Worm (Caenorhabditis elegans): ENCODE measurements around the gene srh-42.

srh-42 gene

DNA sequence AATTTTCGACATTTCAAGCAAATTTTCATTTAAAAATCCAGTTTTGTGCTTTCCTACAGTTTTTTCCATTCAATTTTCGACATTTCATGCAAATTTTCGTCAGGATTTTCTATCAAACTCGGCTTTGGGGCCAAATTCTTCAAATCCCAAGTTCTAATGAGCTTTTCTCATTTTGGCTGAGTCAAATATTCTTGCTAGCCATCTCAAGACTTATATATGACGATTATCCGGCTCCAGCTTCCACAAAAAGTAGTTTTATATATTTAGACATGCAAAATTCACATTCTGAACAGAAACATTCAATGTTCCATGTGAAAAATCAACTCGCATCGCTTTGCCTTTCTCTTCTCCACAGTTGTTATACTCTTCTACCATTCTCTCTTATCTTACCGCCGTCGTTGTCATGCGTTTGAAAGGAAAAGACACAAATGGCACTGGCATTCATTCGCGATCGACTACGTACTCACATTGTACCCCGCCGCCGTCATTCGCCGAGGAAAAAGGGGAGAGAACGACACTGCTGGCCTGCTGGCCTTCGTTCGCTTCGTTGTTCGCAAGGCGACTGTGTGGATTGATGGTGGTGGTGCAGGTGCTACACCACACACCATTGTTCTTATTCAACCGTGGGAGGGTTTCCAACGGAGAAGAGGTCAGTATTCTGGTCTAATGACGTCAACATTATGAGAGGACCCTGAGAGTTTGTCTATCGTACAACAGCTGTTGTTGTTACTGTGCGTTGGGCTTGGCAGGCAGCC is 40.9 kb downstream of the srh-42 start:
- no peak for TF ChIP-seq F13H6.1 (tag; optimal IDR thresholded peaks at IDR 0.05)
- no peak for TF ChIP-seq ceh-18 (tag; optimal IDR thresholded peaks at IDR 0.05)
- TF ChIP-seq unc-86 (tag; optimal IDR thresholded peaks at IDR 0.05): no peak
- no peak for TF ChIP-seq hlh-8 (tag; optimal IDR thresholded peaks at IDR 0.05)
- peak; percentile 36 for TF ChIP-seq ceh-31 (tag; optimal IDR thresholded peaks at IDR 0.05)
- no peak for TF ChIP-seq dmd-4 (tag; optimal IDR thresholded peaks at IDR 0.05; ENCODE audit: borderline replicate concordance)
- TF ChIP-seq hlh-6 (tag; optimal IDR thresholded peaks at IDR 0.05): peak; percentile 63
- peak; percentile 5 for TF ChIP-seq sdc-2 (tag; optimal IDR thresholded peaks at IDR 0.05)
- peak; percentile 91 for TF ChIP-seq madf-2 (tag; optimal IDR thresholded peaks at IDR 0.05)
- TF ChIP-seq ceh-14 (tag; optimal IDR thresholded peaks at IDR 0.05): no peak
- no peak for TF ChIP-seq ceh-48 (tag; optimal IDR thresholded peaks at IDR 0.05)
- TF ChIP-seq che-1 (tag; optimal IDR thresholded peaks at IDR 0.05): no peak
- no peak for TF ChIP-seq pha-4 (tag; optimal IDR thresholded peaks at IDR 0.05)
- TF ChIP-seq npax-4 (tag; optimal IDR thresholded peaks at IDR 0.05): no peak
- no peak for TF ChIP-seq ahr-1 (tag; optimal IDR thresholded peaks at IDR 0.05)
- no peak for TF ChIP-seq pat-9 (tag; optimal IDR thresholded peaks at IDR 0.05)
- TF ChIP-seq ets-4 (tag; optimal IDR thresholded peaks at IDR 0.05): no peak
- TF ChIP-seq hlh-13 (GFP tag; optimal IDR thresholded peaks at IDR 0.05): no peak
- peak; percentile 44 for TF ChIP-seq nfya-1 (tag; optimal IDR thresholded peaks at IDR 0.05)
- TF ChIP-seq ceh-6 (GFP tag; optimal IDR thresholded peaks at IDR 0.05): no peak
- TF ChIP-seq sox-4 (tag; optimal IDR thresholded peaks at IDR 0.05): no peak
- TF ChIP-seq ceh-2 (tag; optimal IDR thresholded peaks at IDR 0.05): peak; percentile 16
- peak; percentile 35 for TF ChIP-seq elt-2 (tag; optimal IDR thresholded peaks at IDR 0.05)
- no peak for TF ChIP-seq unc-3 (GFP tag; conservative IDR thresholded peaks at IDR 0.05)
- no peak for TF ChIP-seq unc-3 (tag; optimal IDR thresholded peaks at IDR 0.05)
- no peak for TF ChIP-seq unc-42 (tag; optimal IDR thresholded peaks at IDR 0.05)
- no peak for TF ChIP-seq K09A11.1 (tag; optimal IDR thresholded peaks at IDR 0.05; ENCODE audit: insufficient read depth)
- TF ChIP-seq sox-2 (GFP tag; IDR thresholded peaks at IDR 0.05): peak; percentile 74
- no peak for TF ChIP-seq fax-1 (tag; optimal IDR thresholded peaks at IDR 0.05)
- no peak for TF ChIP-seq nhr-11 (tag; optimal IDR thresholded peaks at IDR 0.05)
- TF ChIP-seq mec-3 (tag; optimal IDR thresholded peaks at IDR 0.05; ENCODE audit: borderline replicate concordance): no peak
- TF ChIP-seq T23F11.4 (GFP tag; optimal IDR thresholded peaks at IDR 0.05): no peak
- 0 out of 2 replicates have a peak, but pooled peaks have one; percentile 27 for TF ChIP-seq ceh-45 (GFP tag; IDR thresholded peaks at IDR 0.05)
- TF ChIP-seq tbx-2 (tag; optimal IDR thresholded peaks at IDR 0.05): peak; percentile 62
- TF ChIP-seq ref-2 (tag; optimal IDR thresholded peaks at IDR 0.05): peak; percentile 86
- TF ChIP-seq ceh-19 (GFP tag; optimal IDR thresholded peaks at IDR 0.05): peak; percentile 44
- no peak for TF ChIP-seq ttx-3 (tag; optimal IDR thresholded peaks at IDR 0.05)
- no peak for TF ChIP-seq zip-5 (tag; optimal IDR thresholded peaks at IDR 0.05)
- TF ChIP-seq unc-55 (GFP tag; optimal IDR thresholded peaks at IDR 0.05): peak; percentile 6
- no peak for TF ChIP-seq odd-2 (tag; optimal IDR thresholded peaks at IDR 0.05)
- TF ChIP-seq pax-1 (tag; optimal IDR thresholded peaks at IDR 0.05): no peak
- no peak for TF ChIP-seq gmeb-2 (tag; optimal IDR thresholded peaks at IDR 0.05)
- peak; percentile 10 for TF ChIP-seq rnt-1 (tag; optimal IDR thresholded peaks at IDR 0.05)
- no peak for TF ChIP-seq ztf-16 (tag; optimal IDR thresholded peaks at IDR 0.05)
- no peak for TF ChIP-seq K02D7.2 (tag; optimal IDR thresholded peaks at IDR 0.05)
- TF ChIP-seq eyg-1 (tag; optimal IDR thresholded peaks at IDR 0.05): no peak
- TF ChIP-seq ama-1 (optimal IDR thresholded peaks at IDR 0.05): no peak
- TF ChIP-seq ceh-30 (tag; optimal IDR thresholded peaks at IDR 0.05): no peak
- TF ChIP-seq hlh-30 (tag; optimal IDR thresholded peaks at IDR 0.05; ENCODE audit: insufficient read depth): peak; percentile 46
- no peak for TF ChIP-seq Y22D7AL.16 (tag; optimal IDR thresholded peaks at IDR 0.05)
- peak; percentile 2 for TF ChIP-seq ceh-34 (tag; optimal IDR thresholded peaks at IDR 0.05)
- TF ChIP-seq C38D4.7 (GFP tag; optimal IDR thresholded peaks at IDR 0.05): no peak
